Fruit fly (Drosophila melanogaster): Measurements from ENCODE around the gene SmE.

Gene SmE

DNA sequence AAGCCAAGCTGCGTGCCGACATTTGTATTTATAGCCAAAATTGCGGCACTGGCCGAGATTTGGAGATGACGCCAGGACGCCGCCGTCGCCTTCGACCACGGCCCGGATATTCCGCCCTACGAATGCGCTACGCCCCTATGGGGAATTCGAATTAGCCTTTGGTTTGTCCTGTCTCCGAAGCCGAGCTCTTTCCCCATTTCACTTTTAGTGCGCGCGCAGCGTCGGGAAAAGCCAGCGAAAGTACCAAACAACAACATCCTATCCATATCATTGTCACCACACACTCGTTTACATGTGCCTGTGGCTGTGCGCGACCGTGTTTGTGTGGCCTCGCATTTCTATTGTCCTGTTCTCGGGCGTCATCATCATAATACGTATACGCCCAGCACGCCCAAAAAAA is 13.9 kb downstream of the SmE start, which contains the start of gene Proc:
Gene Proc, minus strand, starts transcription at position 101 of the 400 bp plus-strand sequence.
- TF ChIP-seq CG4496 (GFP tag; IDR thresholded peaks at IDR 0.05) = 0 out of 3 replicates have a peak, but pooled peaks have one; percentile 15
- peak; percentile 24; the same call in 1 of the 3 replicates for TF ChIP-seq fd96Ca (GFP tag; IDR thresholded peaks at IDR 0.05)
- no peak for TF ChIP-seq CG12605 (GFP tag; IDR thresholded peaks at IDR 0.05)

dm6 chr2L:7870212-7870611 is 15.0 kb downstream of the SmE start:
- TF ChIP-seq CG32121 (GFP tag; IDR thresholded peaks at IDR 0.05) (no peak), Pif1B (GFP tag; optimal IDR thresholded peaks at IDR 0.05) (no peak), CG17806 (tag; optimal IDR thresholded peaks at IDR 0.05) (no peak), CG10348 (GFP tag; IDR thresholded peaks at IDR 0.05) (no peak), EcR (GFP tag; optimal IDR thresholded peaks at IDR 0.05) (peak; percentile 70), fd96Ca (GFP tag; IDR thresholded peaks at IDR 0.05) (0 out of 3 replicates have a peak, but pooled peaks have one; percentile 17), rn (GFP tag; IDR thresholded peaks at IDR 0.05) (no peak)

dm6 chr2L:7868608-7869007 is 16.6 kb downstream of the SmE start:
- TF ChIP-seq CG15710 (tag; optimal IDR thresholded peaks at IDR 0.05) = peak; percentile 8
- peak; percentile 58 for TF ChIP-seq CG8159 (tag; optimal IDR thresholded peaks at IDR 0.05)
- no peak for TF ChIP-seq rn (GFP tag; IDR thresholded peaks at IDR 0.05)
- TF ChIP-seq CG9948 (tag; optimal IDR thresholded peaks at IDR 0.05) = peak; percentile 63
- TF ChIP-seq CG8301 (tag; optimal IDR thresholded peaks at IDR 0.05) = peak; percentile 21
- TF ChIP-seq CG14655 (GFP tag; optimal IDR thresholded peaks at IDR 0.05) = peak; percentile 35
- TF ChIP-seq CG4496 (GFP tag; IDR thresholded peaks at IDR 0.05) = 0 out of 3 replicates have a peak, but pooled peaks have one; percentile 50
- peak; percentile 64 for TF ChIP-seq CG17806 (tag; optimal IDR thresholded peaks at IDR 0.05)
- no peak for TF ChIP-seq gl (tag; optimal IDR thresholded peaks at IDR 0.05)
- TF ChIP-seq CG34367 (tag; optimal IDR thresholded peaks at IDR 0.05) = peak; percentile 37
- TF ChIP-seq Pif1A (GFP tag; optimal IDR thresholded peaks at IDR 0.05) = peak; percentile 17

DNA sequence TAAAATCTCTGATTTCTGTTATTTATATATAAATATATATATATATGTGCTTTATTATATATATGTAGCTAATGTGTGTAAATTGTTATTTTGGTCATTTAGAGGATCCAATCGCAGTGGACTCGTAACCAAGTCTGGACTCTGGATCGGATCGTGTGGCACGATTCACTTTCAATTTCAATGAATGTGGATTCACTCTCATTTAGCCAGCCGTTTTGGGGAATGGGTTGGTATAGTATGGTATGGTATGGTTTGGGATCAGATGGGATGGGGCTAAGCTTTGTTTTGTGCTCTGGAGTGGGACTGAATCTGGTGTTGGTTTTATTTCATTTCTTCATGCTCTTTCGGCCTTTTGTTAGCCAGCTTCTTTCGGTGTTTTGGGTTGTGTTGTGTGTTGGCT is 23.5 kb downstream of the SmE start:
- TF ChIP-seq CG17806 (tag; optimal IDR thresholded peaks at IDR 0.05) (no peak), CG4496 (GFP tag; IDR thresholded peaks at IDR 0.05) (no peak), CG14655 (GFP tag; optimal IDR thresholded peaks at IDR 0.05) (no peak)

dm6 chr2L:7860739-7861138 is 24.5 kb downstream of the SmE start, which contains the start of gene TwdlE:
TSS of gene TwdlE (minus strand) at chr2L:7860839.
- TF ChIP-seq CG13204 (GFP tag; optimal IDR thresholded peaks at IDR 0.05) = no peak
- no peak for TF ChIP-seq CG4496 (GFP tag; IDR thresholded peaks at IDR 0.05)
- TF ChIP-seq CG9948 (tag; optimal IDR thresholded peaks at IDR 0.05) = no peak
- no peak for TF ChIP-seq EcR (GFP tag; optimal IDR thresholded peaks at IDR 0.05)
- no peak for TF ChIP-seq CG12605 (GFP tag; IDR thresholded peaks at IDR 0.05)
- no peak for TF ChIP-seq CG14655 (GFP tag; optimal IDR thresholded peaks at IDR 0.05)
- TF ChIP-seq CG34367 (tag; optimal IDR thresholded peaks at IDR 0.05) = no peak
- TF ChIP-seq Snoo (tag; optimal IDR thresholded peaks at IDR 0.05) = no peak
- TF ChIP-seq Pif1B (GFP tag; optimal IDR thresholded peaks at IDR 0.05) = no peak
- no peak for TF ChIP-seq fd96Ca (GFP tag; IDR thresholded peaks at IDR 0.05)
- no peak for TF ChIP-seq CG32121 (GFP tag; IDR thresholded peaks at IDR 0.05)
- TF ChIP-seq Pif1A (GFP tag; optimal IDR thresholded peaks at IDR 0.05) = no peak
- TF ChIP-seq gl (tag; optimal IDR thresholded peaks at IDR 0.05) = no peak

DNA sequence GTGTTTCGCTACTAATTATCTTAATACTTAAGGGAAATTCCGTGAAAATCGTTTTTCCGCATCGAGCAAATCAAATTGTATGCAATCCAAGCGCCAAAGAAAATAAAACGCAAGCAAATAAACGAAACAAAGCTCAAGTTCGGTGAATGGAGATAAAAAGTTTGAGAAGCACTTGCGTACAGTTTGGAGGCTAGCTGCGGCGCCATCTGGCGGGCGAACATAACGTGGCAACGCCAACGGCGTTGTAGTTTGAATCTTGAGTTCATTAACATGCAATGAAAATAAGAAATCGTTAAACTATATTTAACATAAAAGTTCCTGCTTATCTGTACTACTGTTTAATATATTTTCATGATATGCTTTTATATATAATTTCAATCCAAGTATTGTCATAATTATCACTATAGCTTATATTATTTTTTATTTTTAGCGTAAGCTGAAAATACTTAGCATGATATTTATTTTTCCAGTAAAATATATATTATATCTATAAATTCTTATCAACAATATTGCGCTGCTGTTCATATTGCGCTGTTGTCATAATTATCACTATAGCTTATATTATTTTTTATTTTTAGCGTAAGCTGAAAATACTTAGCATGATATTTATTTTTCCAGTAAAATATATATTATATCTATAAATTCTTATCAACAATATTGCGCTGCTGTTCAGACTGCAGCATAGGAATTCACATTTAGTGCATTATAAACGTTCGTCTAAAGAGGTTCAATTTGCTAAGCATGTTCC is 28.7 kb downstream of the SmE start, which contains the start of gene lectin-28C:
Gene lectin-28C, plus strand, starts transcription at position 698 of the 748 bp plus-strand sequence.
- TF ChIP-seq EcR (GFP tag; optimal IDR thresholded peaks at IDR 0.05) (peak; percentile 92), CG8159 (tag; optimal IDR thresholded peaks at IDR 0.05) (peak; percentile 20), CG4496 (GFP tag; IDR thresholded peaks at IDR 0.05) (peak; percentile 65)

- no peak for TF ChIP-seq fd96Ca (GFP tag; IDR thresholded peaks at IDR 0.05)
- TF ChIP-seq Ets98B (GFP tag; IDR thresholded peaks at IDR 0.05) = peak; percentile 68
- TF ChIP-seq Pif1A (GFP tag; optimal IDR thresholded peaks at IDR 0.05) = no peak
- 0 out of 3 replicates have a peak, but pooled peaks have one; percentile 19 for TF ChIP-seq CG4496 (GFP tag; IDR thresholded peaks at IDR 0.05)
- TF ChIP-seq CG12605 (GFP tag; IDR thresholded peaks at IDR 0.05) = 0 out of 2 replicates have a peak, but pooled peaks have one; percentile 12
- TF ChIP-seq CG9948 (tag; optimal IDR thresholded peaks at IDR 0.05) = no peak
- TF ChIP-seq CG14655 (GFP tag; optimal IDR thresholded peaks at IDR 0.05) = no peak
Observed at dm6 chr2L:7855108-7855507, 30.1 kb downstream of the SmE start, which contains the start of gene CG14535. TSS of gene CG14535 (minus strand) at chr2L:7855475.

DNA sequence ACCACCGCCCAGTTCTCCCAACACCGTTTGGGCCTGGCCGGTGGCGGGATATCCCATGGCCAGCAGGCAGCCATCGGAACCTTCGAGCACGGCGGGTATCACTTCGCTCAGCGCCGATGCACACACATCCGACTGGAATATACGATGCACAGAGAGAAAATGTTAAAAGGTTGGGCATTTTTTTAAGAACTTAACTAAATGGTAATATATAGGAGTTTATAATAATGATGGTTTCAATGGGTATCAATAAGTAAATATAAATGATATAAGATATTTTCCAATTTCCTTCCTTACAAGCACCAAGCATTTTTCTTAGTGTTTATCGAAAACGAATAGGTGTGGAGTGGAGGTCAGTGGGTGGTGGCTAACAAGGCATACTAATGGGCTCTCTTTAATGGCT is 33.6 kb downstream of the SmE start:
- TF ChIP-seq Snoo (tag; optimal IDR thresholded peaks at IDR 0.05) (no peak), CG17806 (tag; optimal IDR thresholded peaks at IDR 0.05) (peak; percentile 2), Pif1B (GFP tag; optimal IDR thresholded peaks at IDR 0.05) (no peak), CG14655 (GFP tag; optimal IDR thresholded peaks at IDR 0.05) (peak; percentile 9), CG8159 (tag; optimal IDR thresholded peaks at IDR 0.05) (peak; percentile 0)

Measured in whole organism, pupa.